Worm (Caenorhabditis elegans): ENCODE data around the gene K10H10.6.

DNA sequence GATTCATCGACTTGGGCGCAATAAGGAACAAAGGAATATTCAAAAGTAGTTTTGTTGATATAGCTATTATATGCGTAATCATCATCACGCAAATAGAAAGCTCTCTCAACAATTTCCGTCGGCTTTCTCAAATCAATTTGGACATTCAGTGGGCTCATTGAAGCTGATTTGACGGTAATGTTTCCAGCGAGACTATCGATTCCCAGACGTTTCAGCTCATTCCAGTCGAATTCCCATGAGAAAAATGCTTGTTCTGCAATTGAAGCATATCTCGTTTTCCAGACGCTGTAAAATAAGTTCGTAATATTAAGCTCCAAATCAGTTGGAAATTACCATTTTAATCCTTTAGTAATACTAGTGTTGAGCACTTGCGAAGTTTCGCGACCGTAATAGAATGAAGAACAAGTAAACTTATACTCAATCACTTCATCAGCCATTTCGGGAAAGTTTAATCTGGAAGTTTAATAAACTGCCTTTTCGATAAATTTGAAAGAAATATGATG is 20.0 kb downstream of the K10H10.6 start, which contains the start of gene btb-20:
- no peak for TF ChIP-seq him-1 (tag; optimal IDR thresholded peaks at IDR 0.05)
- no peak for TF ChIP-seq W03F9.2 (tag; optimal IDR thresholded peaks at IDR 0.05)
- TF ChIP-seq dao-5 (tag; optimal IDR thresholded peaks at IDR 0.05) = no peak
